Worm (Caenorhabditis elegans) whole organism, L3 larva: ENCODE measurements around the gene W10G6.1.
"Not testable (repeated sequence)": the region's sequence is repeated elsewhere in the genome, so short reads cannot be mapped to it uniquely, and the experiment has no call there.

Experiments
- R02D3.7 ChIP-seq: fragments of 150-350 bp; optimal IDR thresholded peaks from 2 replicates; lab custom pipeline; 2014; ENCODE audit warnings: missing biosample characterization, missing genetic modification characterization
- ZK546.5 ChIP-seq: sonication (generic microtip); optimal IDR thresholded peaks from 2 replicates; lab custom pipeline; 2017; ENCODE audit warnings: missing biosample characterization, missing genetic modification characterization
- ama-1 ChIP-seq: fragments of 150-350 bp; optimal IDR thresholded peaks from 2 replicates; lab custom pipeline; 2018
- ceh-16 ChIP-seq: sonication (generic microtip); optimal IDR thresholded peaks from 2 replicates; lab custom pipeline; 2017; ENCODE audit warnings: missing biosample characterization, missing genetic modification characterization
- ceh-82 ChIP-seq: fragments of 150-350 bp; optimal IDR thresholded peaks from 2 replicates; lab custom pipeline; 2014; ENCODE audit warnings: missing biosample characterization, missing genetic modification characterization
- ceh-9 ChIP-seq: sonication (generic microtip); optimal IDR thresholded peaks from 2 replicates; lab custom pipeline; 2018; ENCODE audit warnings: missing biosample characterization, missing genetic modification characterization
- daf-12 ChIP-seq: fragments of 150-350 bp; optimal IDR thresholded peaks from 2 replicates; lab custom pipeline; 2014; ENCODE audit warnings: missing biosample characterization, missing genetic modification reagents, missing genetic modification characterization
- egl-5 ChIP-seq: fragments of 150-350 bp; optimal IDR thresholded peaks from 2 replicates; lab custom pipeline; 2017; ENCODE audit warnings: missing biosample characterization, missing genetic modification reagents, missing genetic modification characterization, inconsistent platforms
- elt-1 ChIP-seq: fragments of 150-350 bp; optimal IDR thresholded peaks from 2 replicates; lab custom pipeline; 2014; ENCODE audit warnings: missing biosample characterization, missing genetic modification characterization
- eor-1 ChIP-seq, 2 experiments: fragments of 150-350 bp; optimal IDR thresholded peaks; 2 replicates each; lab custom pipeline; 2014 to 2018; ENCODE audit warnings: missing biosample characterization in 2 of 2, missing genetic modification characterization in 2 of 2
- fkh-10 ChIP-seq: sonication (generic microtip); optimal IDR thresholded peaks from 2 replicates; lab custom pipeline; 2017; ENCODE audit warnings: missing biosample characterization, missing genetic modification reagents, missing genetic modification characterization
- fkh-2 ChIP-seq: fragments of 150-350 bp; optimal IDR thresholded peaks from 2 replicates; lab custom pipeline; 2014; ENCODE audit warnings: missing biosample characterization, missing genetic modification reagents, missing genetic modification characterization
- fos-1 ChIP-seq: fragments of 150-350 bp; optimal IDR thresholded peaks from 2 replicates; lab custom pipeline; 2014; ENCODE audit warnings: missing biosample characterization, missing genetic modification characterization
- hmg-11 ChIP-seq: sonication (generic microtip); optimal IDR thresholded peaks from 2 replicates; lab custom pipeline; 2016; ENCODE audit warnings: missing genetic modification characterization, missing compliant biosample characterization
- lin-15B ChIP-seq: fragments of 150-350 bp; optimal IDR thresholded peaks from 2 replicates; lab custom pipeline; 2014; ENCODE audit warnings: missing biosample characterization, missing genetic modification characterization
- lin-39 ChIP-seq: fragments of 150-350 bp; optimal IDR thresholded peaks from 2 replicates; lab custom pipeline; 2018; ENCODE audit warnings: missing biosample characterization, missing genetic modification reagents, missing genetic modification characterization
- lsy-12 ChIP-seq: sonication (generic microtip); optimal IDR thresholded peaks from 2 replicates; lab custom pipeline; 2016; ENCODE audit warnings: mild to moderate bottlenecking, missing genetic modification characterization, missing compliant biosample characterization
- mml-1 ChIP-seq: fragments of 150-350 bp; sonication (generic microtip); optimal IDR thresholded peaks from 3 replicates; lab custom pipeline; 2014; ENCODE audit warnings: missing biosample characterization, missing genetic modification characterization
- nfya-1 ChIP-seq: sonication (generic microtip); optimal IDR thresholded peaks from 2 replicates; lab custom pipeline; 2017; ENCODE audit warnings: missing genetic modification characterization, mild to moderate bottlenecking, missing compliant biosample characterization, antibody characterized with exemption, moderate library complexity; ENCODE audit not compliant: insufficient read depth
- nhr-11 ChIP-seq: fragments of 150-350 bp; optimal IDR thresholded peaks from 2 replicates; lab custom pipeline; 2014; ENCODE audit warnings: missing biosample characterization, missing genetic modification characterization
- nhr-12 ChIP-seq: fragments of 150-350 bp; optimal IDR thresholded peaks from 2 replicates; lab custom pipeline; 2014; ENCODE audit warnings: missing biosample characterization, missing genetic modification characterization
- nhr-23 ChIP-seq: fragments of 150-350 bp; optimal IDR thresholded peaks from 2 replicates; lab custom pipeline; 2014; ENCODE audit warnings: missing biosample characterization, missing genetic modification reagents, missing genetic modification characterization
- nhr-237 ChIP-seq: fragments of 150-350 bp; optimal IDR thresholded peaks from 2 replicates; lab custom pipeline; 2014; ENCODE audit warnings: missing biosample characterization, missing genetic modification characterization
- nhr-25 ChIP-seq: sonication (generic microtip); optimal IDR thresholded peaks from 2 replicates; lab custom pipeline; 2017; ENCODE audit warnings: missing biosample characterization, missing genetic modification characterization
- nhr-28 ChIP-seq: fragments of 150-350 bp; optimal IDR thresholded peaks from 2 replicates; lab custom pipeline; 2014; ENCODE audit warnings: missing biosample characterization, missing genetic modification characterization
- nhr-67 ChIP-seq: fragments of 150-350 bp; optimal IDR thresholded peaks from 2 replicates; lab custom pipeline; 2014; ENCODE audit warnings: missing biosample characterization, missing genetic modification characterization
- nhr-76 ChIP-seq: fragments of 150-350 bp; sonication (generic microtip); optimal IDR thresholded peaks from 5 replicates; lab custom pipeline; 2014; ENCODE audit warnings: missing biosample characterization, missing genetic modification characterization
- nhr-77 ChIP-seq: fragments of 150-350 bp; optimal IDR thresholded peaks from 2 replicates; lab custom pipeline; 2014; ENCODE audit warnings: missing biosample characterization, missing genetic modification characterization
- pha-4 ChIP-seq: fragments of 150-350 bp; optimal IDR thresholded peaks from 2 replicates; lab custom pipeline; 2014; ENCODE audit warnings: missing biosample characterization, missing genetic modification reagents, missing genetic modification characterization
- skn-1 ChIP-seq: fragments of 150-350 bp; optimal IDR thresholded peaks from 2 replicates; lab custom pipeline; 2014; ENCODE audit warnings: missing biosample characterization, missing genetic modification characterization
- snpc-4 ChIP-seq: fragments of 150-350 bp; optimal IDR thresholded peaks from 2 replicates; lab custom pipeline; 2014; ENCODE audit warnings: missing biosample characterization, missing genetic modification characterization
- tbx-2 ChIP-seq: sonication (generic microtip); optimal IDR thresholded peaks from 2 replicates; lab custom pipeline; 2016; ENCODE audit warnings: mild to moderate bottlenecking, missing genetic modification characterization, missing compliant biosample characterization
- unc-39 ChIP-seq: sonication (generic microtip); optimal IDR thresholded peaks from 4 replicates; lab custom pipeline; 2017; ENCODE audit warnings: missing biosample characterization, missing genetic modification characterization
- unc-62 ChIP-seq: fragments of 150-350 bp; sonication (generic microtip); optimal IDR thresholded peaks from 4 replicates; lab custom pipeline; 2014; ENCODE audit warnings: missing biosample characterization, missing genetic modification reagents, missing genetic modification characterization
- zag-1 ChIP-seq: fragments of 150-350 bp; optimal IDR thresholded peaks from 2 replicates; lab custom pipeline; 2014; ENCODE audit warnings: missing biosample characterization, missing genetic modification characterization
- ztf-11 ChIP-seq: fragments of 150-350 bp; optimal IDR thresholded peaks from 2 replicates; lab custom pipeline; 2014; ENCODE audit warnings: missing biosample characterization, missing genetic modification characterization
- ztf-4 ChIP-seq: fragments of 150-350 bp; optimal IDR thresholded peaks from 2 replicates; lab custom pipeline; 2014; ENCODE audit warnings: missing biosample characterization, missing genetic modification characterization

W10G6.1 gene

ce11 chrX:16219710-16220109 lies 25.3 kb upstream of the W10G6.1 start, which contains the start of gene F23A7.3:
F23A7.3 (plus strand) TSS chrX:16220010.
- not testable (repeated sequence) for TF ChIP-seq unc-62 (GFP tag; lab: Kevin White, UChicago); nhr-237 (tag; lab: Kevin White, UChicago); ceh-9

- TF ChIP-seq fos-1 = no peak
Observed at ce11 chrX:16228622-16229021, 16.4 kb upstream of the W10G6.1 start, which contains the start of gene F23A7.5. F23A7.5 (plus strand) TSS chrX:16228922.

- TF ChIP-seq ztf-4 = no peak
- no peak for TF ChIP-seq ceh-16 (tag; lab: Kevin White, UChicago)
- no peak for TF ChIP-seq skn-1 (tag; lab: Kevin White, UChicago)
- no peak for TF ChIP-seq ztf-11 (tag; lab: Kevin White, UChicago)
- TF ChIP-seq fos-1 = no peak
- no peak for TF ChIP-seq tbx-2 (tag; lab: Kevin White, UChicago)
- no peak for TF ChIP-seq nhr-12
- TF ChIP-seq R02D3.7 = no peak
- TF ChIP-seq eor-1 (tag; optimal IDR thresholded peaks at IDR 0.05; lab: Kevin White, UChicago) = no peak
- no peak for TF ChIP-seq nfya-1 (tag; lab: Kevin White, UChicago)
- no peak for TF ChIP-seq zag-1 (tag; lab: Kevin White, UChicago)
- no peak for TF ChIP-seq nhr-77
- TF ChIP-seq lin-39 (tag; lab: Kevin White, UChicago) = no peak
- TF ChIP-seq ama-1 (lab: Kevin White, UChicago) = no peak
- no peak for TF ChIP-seq ceh-9
- TF ChIP-seq unc-39 (tag; lab: Kevin White, UChicago) = no peak
- no peak for TF ChIP-seq nhr-25
- TF ChIP-seq nhr-67 (tag; lab: Kevin White, UChicago) = no peak
- no peak for TF ChIP-seq lin-15B (tag; lab: Kevin White, UChicago)
- TF ChIP-seq, all 47 proteins: peak for 0
Observed at ce11 chrX:16240626-16241025, 4.4 kb upstream of the W10G6.1 start.

DNA sequence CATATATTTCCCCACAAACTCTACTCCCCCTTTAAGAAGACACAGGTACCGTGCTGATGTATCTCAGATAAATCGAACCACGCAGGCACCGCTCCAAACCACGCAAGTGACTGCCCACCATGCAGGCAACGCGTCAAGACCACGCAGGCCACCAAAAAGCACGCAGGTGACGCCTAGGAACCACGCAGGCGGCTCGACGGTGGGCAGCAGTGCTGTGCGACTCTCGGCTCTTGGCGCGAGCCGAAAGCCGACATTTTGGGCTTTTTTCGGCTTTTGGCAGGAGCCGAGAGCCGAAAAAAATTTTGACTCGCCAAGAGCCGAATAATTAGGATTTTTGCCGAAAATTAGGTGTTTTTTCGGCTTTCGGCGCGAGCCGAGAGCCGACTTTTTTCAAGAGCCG lies 1.9 kb upstream of the W10G6.1 start:
- TF ChIP-seq egl-5 = no peak
- TF ChIP-seq nfya-1 (tag; lab: Kevin White, UChicago) = no peak
- TF ChIP-seq nhr-23 (tag; lab: Kevin White, UChicago) = no peak
- TF ChIP-seq tbx-2 (tag; lab: Kevin White, UChicago) = no peak
- no peak for TF ChIP-seq nhr-25
- no peak for TF ChIP-seq daf-12 (tag; lab: Kevin White, UChicago)
- TF ChIP-seq unc-39 (tag; lab: Kevin White, UChicago) = no peak
- TF ChIP-seq skn-1 (tag; lab: Kevin White, UChicago) = no peak
- TF ChIP-seq nhr-76 = no peak
- TF ChIP-seq lin-39 (tag; lab: Kevin White, UChicago) = no peak
- TF ChIP-seq, all 47 proteins: peak for 0

DNA sequence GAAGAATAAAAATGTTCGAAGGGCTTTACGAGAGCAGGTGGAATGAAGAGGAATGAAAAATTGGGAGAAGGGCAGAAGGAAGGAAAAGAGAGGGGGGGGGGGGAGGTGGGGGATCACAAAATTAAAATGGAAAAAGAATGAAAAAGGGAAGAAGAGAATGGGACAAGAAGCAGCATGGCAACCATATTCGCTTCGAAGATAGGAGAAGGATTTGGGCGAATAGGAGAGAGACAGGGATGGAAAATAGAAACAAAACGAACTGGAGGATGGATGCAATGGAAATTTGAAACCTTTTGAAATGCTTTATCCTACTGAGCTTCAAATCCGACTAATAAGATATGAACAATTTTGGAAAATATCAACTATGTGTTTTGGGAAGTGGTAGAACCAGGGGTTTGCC lies 5.7 kb downstream of the W10G6.1 start, which contains the start of gene W10G6.6:
W10G6.6 (minus strand) TSS at position 101 of the 400 bp plus-strand sequence.
- TF ChIP-seq nhr-12 (no peak), lsy-12 (tag; lab: Kevin White, UChicago) (no peak), ceh-82 (no peak), nhr-67 (tag; lab: Kevin White, UChicago) (no peak), skn-1 (tag; lab: Kevin White, UChicago) (no peak), hmg-11 (tag; lab: Kevin White, UChicago) (no peak), nhr-23 (tag; lab: Kevin White, UChicago) (no peak), daf-12 (tag; lab: Kevin White, UChicago) (no peak), nfya-1 (tag; lab: Kevin White, UChicago) (no peak), tbx-2 (tag; lab: Kevin White, UChicago) (no peak), fos-1 (no peak)
- TF ChIP-seq, all 47 proteins: peak for 0

- no peak for TF ChIP-seq skn-1 (tag; lab: Kevin White, UChicago)
- no peak for TF ChIP-seq ceh-82
- TF ChIP-seq eor-1 (tag; optimal IDR thresholded peaks at IDR 0.05; lab: Kevin White, UChicago) = no peak
- TF ChIP-seq fkh-2 (tag; lab: Kevin White, UChicago) = no peak
- TF ChIP-seq unc-39 (tag; lab: Kevin White, UChicago) = no peak
- TF ChIP-seq ceh-9 = no peak
- TF ChIP-seq nhr-11 (tag; lab: Kevin White, UChicago) = no peak
- TF ChIP-seq nfya-1 (tag; lab: Kevin White, UChicago) = no peak
- TF ChIP-seq pha-4 = no peak
- no peak for TF ChIP-seq hmg-11 (tag; lab: Kevin White, UChicago)
- TF ChIP-seq fkh-10 (GFP tag; lab: Kevin White, UChicago) = no peak
- TF ChIP-seq snpc-4 (tag; lab: Kevin White, UChicago) = no peak
- TF ChIP-seq nhr-28 (tag; lab: Kevin White, UChicago) = no peak
- no peak for TF ChIP-seq lsy-12 (tag; lab: Kevin White, UChicago)
- TF ChIP-seq unc-62 (GFP tag; lab: Kevin White, UChicago) = no peak
- TF ChIP-seq nhr-77 = no peak
- no peak for TF ChIP-seq R02D3.7
- TF ChIP-seq elt-1 (tag; lab: Kevin White, UChicago) = no peak
- no peak for TF ChIP-seq ZK546.5 (tag; lab: Kevin White, UChicago)
- no peak for TF ChIP-seq mml-1 (tag; lab: Kevin White, UChicago)
Observed at ce11 chrX:16258503-16258902, 13.5 kb downstream of the W10G6.1 start.
